Fruit fly (Drosophila melanogaster): ENCODE results near the gene Spec2.
A peak's percentile ranks its signal among the peaks of the same experiment; 100 is the strongest.

Spec2 gene

DNA sequence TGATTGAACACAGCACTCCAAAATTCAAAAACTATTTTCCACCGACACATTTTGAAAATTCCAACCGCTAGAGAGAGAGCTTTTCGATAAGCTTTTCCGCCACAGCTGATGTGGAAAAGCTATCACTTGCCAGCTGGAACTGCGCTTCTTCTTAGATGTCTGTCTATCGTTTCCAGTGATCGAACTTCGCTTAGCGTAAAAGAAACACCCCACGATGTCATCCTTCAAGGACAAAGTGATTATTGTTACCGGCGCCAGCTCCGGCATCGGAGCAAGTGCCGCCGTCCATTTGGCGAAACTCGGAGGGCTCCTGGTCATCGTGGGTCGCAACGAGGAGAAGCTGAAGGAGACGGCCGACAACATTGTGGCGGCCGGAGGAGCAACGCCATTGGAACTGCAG, 8.3 kb upstream of the Spec2 start, which contains the start of gene CG31549:
Gene CG31549, plus strand, starts transcription at position 11 of the 400 bp plus-strand sequence.
- no peak for TF ChIP-seq CG7101 (tag; optimal IDR thresholded peaks at IDR 0.05)
- TF ChIP-seq bab1 (GFP tag; optimal IDR thresholded peaks at IDR 0.05), result peak; percentile 17
- TF ChIP-seq Hr96 (GFP tag; optimal IDR thresholded peaks at IDR 0.05), result no peak
- peak; percentile 43 for TF ChIP-seq cic (GFP tag; optimal IDR thresholded peaks at IDR 0.05)
- TF ChIP-seq CG11617 (GFP tag; optimal IDR thresholded peaks at IDR 0.05), result no peak

DNA sequence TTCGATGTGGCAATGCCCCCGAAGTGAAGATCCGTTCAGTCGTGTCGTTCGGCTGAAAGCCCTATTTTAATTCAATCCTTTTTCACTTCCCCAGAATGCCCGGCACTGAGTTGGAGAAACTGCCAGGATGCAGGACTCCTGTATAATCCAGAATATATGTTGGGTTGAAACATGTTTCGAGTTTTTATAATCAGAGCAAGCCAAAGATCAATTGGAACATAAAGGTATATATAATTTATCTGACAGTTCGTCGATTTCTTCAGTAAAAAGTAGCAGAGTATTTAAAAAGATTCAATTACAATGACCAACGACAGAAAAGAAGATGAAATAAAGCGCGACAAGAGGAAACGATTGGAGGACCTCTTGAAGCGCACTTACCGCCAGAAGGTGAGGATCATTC, 3.6 kb upstream of the Spec2 start, which contains the start of gene CG31551:
Gene CG31551, plus strand, starts transcription at position 301 of the 400 bp plus-strand sequence.
- TF ChIP-seq CG1620 (GFP tag; optimal IDR thresholded peaks at IDR 0.05) (no peak), pad (GFP tag; optimal IDR thresholded peaks at IDR 0.05) (no peak), toe (GFP tag; optimal IDR thresholded peaks at IDR 0.05) (no peak), CG7101 (tag; optimal IDR thresholded peaks at IDR 0.05) (no peak), cic (GFP tag; optimal IDR thresholded peaks at IDR 0.05) (no peak), Crg-1 (GFP tag; optimal IDR thresholded peaks at IDR 0.05) (no peak), CG33017 (tag; optimal IDR thresholded peaks at IDR 0.05) (no peak), CG12768 (GFP tag; optimal IDR thresholded peaks at IDR 0.05) (no peak), cnc (optimal IDR thresholded peaks at IDR 0.05) (no peak), kay (GFP tag; ENCODE audit: borderline replicate concordance) (no peak), CG5204 (GFP tag; optimal IDR thresholded peaks at IDR 0.05) (no peak), ovo (GFP tag; optimal IDR thresholded peaks at IDR 0.05) (no peak), CG7045 (GFP tag; optimal IDR thresholded peaks at IDR 0.05) (no peak), bab1 (GFP tag; optimal IDR thresholded peaks at IDR 0.05) (no peak), CG11617 (GFP tag; optimal IDR thresholded peaks at IDR 0.05) (no peak), Clk (GFP tag; optimal IDR thresholded peaks at IDR 0.05) (no peak), tj (GFP tag; optimal IDR thresholded peaks at IDR 0.05) (no peak), Hr96 (GFP tag; optimal IDR thresholded peaks at IDR 0.05) (no peak), Mnt (GFP tag; optimal IDR thresholded peaks at IDR 0.05) (no peak), CG14711 (tag; optimal IDR thresholded peaks at IDR 0.05) (no peak)

DNA sequence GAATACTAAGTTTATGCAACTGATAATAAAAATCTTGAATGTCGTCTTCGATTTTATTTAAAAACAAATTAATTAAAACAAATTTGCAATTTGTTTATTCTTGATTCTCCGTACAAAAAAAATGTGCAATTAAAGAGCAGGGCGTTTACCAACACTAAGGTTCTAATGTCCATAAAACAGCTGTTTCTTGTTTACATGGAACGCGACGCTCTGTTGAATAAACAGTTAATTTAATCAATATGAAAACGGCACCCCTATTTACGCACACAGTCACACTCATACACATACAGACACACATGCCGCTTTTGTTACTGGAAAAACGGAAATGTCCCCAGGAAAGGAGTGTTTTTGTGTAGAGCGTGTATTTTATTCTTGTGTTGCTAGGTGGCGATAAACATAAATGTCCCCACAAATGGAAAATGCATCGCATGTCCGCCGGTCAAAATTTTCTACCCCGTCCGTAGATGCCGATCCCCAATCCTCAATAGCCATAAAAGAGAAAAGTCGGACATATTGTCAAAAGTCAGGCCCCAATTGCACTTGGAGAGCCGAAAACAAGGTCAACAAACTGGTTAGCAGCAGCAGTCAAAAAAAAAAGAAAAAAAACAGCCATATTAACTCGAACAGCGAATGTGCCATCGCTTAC, 817 bp downstream of the Spec2 start:
- TF ChIP-seq Clk (GFP tag; optimal IDR thresholded peaks at IDR 0.05) (peak; percentile 85), CG7101 (tag; optimal IDR thresholded peaks at IDR 0.05) (peak; percentile 91), kay (GFP tag; ENCODE audit: borderline replicate concordance) (no peak), pad (GFP tag; optimal IDR thresholded peaks at IDR 0.05) (peak; percentile 96), cnc (optimal IDR thresholded peaks at IDR 0.05) (no peak), CG11617 (GFP tag; optimal IDR thresholded peaks at IDR 0.05) (peak; percentile 87), Crg-1 (GFP tag; optimal IDR thresholded peaks at IDR 0.05) (peak; percentile 98), CG14711 (tag; optimal IDR thresholded peaks at IDR 0.05) (peak; percentile 79), ovo (GFP tag; optimal IDR thresholded peaks at IDR 0.05) (peak; percentile 99), CG7045 (GFP tag; optimal IDR thresholded peaks at IDR 0.05) (peak; percentile 91), tj (GFP tag; optimal IDR thresholded peaks at IDR 0.05) (peak; percentile 41), CG12768 (GFP tag; optimal IDR thresholded peaks at IDR 0.05) (peak; percentile 96), bab1 (GFP tag; optimal IDR thresholded peaks at IDR 0.05) (peak; percentile 68), CG1620 (GFP tag; optimal IDR thresholded peaks at IDR 0.05) (peak; percentile 95), CG33017 (tag; optimal IDR thresholded peaks at IDR 0.05) (peak; percentile 81), toe (GFP tag; optimal IDR thresholded peaks at IDR 0.05) (peak; percentile 93), cic (GFP tag; optimal IDR thresholded peaks at IDR 0.05) (peak; percentile 96), Mnt (GFP tag; optimal IDR thresholded peaks at IDR 0.05) (peak; percentile 93), CG5204 (GFP tag; optimal IDR thresholded peaks at IDR 0.05) (peak; percentile 83), Hr96 (GFP tag; optimal IDR thresholded peaks at IDR 0.05) (peak; percentile 87)

DNA sequence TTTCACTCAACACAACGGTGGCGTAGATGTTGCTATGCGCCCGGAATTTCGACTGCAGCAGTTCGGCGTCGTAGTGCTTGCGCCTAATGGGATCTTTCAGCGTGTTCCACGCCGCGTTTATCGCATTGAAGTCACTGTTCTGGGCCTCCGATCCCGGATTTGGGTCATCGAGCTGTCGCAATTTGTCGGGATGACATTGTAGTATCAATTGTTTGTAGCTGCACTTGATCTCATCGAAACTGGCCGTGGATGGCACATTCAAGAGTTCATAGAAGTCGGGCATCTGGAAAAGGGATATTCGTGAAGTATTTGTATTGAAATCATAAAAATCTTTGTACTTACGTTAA, 1.5 kb downstream of the Spec2 start:
- no peak for TF ChIP-seq CG7101 (tag; optimal IDR thresholded peaks at IDR 0.05)
- no peak for TF ChIP-seq cnc (optimal IDR thresholded peaks at IDR 0.05)
- no peak for TF ChIP-seq CG7045 (GFP tag; optimal IDR thresholded peaks at IDR 0.05)
- no peak for TF ChIP-seq CG11617 (GFP tag; optimal IDR thresholded peaks at IDR 0.05)

DNA sequence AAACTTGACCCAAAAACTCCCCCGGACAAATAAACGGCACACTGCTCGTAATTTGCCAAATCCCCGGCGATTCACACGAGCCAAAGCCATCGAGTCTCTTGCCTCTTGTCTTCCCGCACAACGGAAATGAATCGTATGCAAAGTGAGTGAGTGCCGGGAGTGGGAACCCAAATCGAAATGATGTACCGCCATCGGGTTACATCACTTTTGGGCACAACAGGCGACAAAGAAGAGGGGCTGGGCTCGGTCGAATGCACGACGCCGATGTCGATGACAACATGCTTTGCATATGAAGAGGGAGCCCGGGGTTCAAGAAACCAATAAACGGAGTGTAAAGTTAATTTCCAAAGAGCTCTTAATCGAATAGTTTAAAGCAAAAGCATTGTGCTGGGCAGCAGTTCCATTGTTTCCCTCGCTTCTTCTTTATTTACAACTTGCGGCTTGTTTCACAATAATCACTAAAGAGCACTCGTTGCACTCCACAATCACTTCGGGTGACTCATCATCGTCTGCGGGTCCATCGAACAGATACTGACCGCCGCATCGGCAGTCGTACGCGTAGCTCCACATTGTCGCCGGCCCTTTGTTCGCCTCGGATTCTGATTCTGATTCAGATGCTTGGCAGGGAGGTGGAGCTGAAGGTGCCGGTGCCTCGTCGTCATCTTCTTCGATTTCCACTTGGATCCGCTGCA, 2.1 kb downstream of the Spec2 start:
- no peak for TF ChIP-seq ovo (GFP tag; optimal IDR thresholded peaks at IDR 0.05)

DNA sequence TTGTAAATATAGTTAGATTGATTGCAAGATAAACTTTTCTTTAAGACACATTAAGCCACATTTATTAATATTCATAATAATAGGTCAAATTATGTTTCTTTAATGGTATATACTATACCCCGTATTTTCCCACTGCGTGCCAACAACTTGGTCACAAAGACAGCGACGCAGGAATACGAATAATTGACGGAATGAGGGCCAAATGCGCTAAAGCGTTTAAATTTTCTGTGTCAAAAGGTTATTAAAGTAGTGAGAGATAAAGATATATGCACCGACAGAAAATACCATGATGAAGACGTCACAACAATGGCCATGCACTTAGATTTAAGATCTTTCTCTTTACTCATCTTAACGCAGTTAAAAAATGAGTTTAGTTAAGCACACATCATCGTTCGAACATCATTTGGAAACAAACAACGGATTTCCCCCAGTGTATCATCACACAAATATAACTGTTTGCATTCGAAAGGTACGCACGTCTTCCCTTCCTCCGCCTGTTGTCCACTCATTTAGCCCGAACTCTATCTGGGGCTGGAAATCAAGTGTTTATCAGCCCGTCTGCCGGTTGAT, 3.5 kb downstream of the Spec2 start:
- TF ChIP-seq CG11617 (GFP tag; optimal IDR thresholded peaks at IDR 0.05) (peak; percentile 5), CG14711 (tag; optimal IDR thresholded peaks at IDR 0.05) (no peak), ovo (GFP tag; optimal IDR thresholded peaks at IDR 0.05) (no peak), pad (GFP tag; optimal IDR thresholded peaks at IDR 0.05) (no peak), cic (GFP tag; optimal IDR thresholded peaks at IDR 0.05) (no peak), CG7045 (GFP tag; optimal IDR thresholded peaks at IDR 0.05) (no peak)

Measured in whole organism, adult.